Fruit fly (Drosophila melanogaster) S2 (cell line): ENCODE results near the gene CG15399.

Source experiments
- CG8478 ChIP-seq: fragments of >200 bp; optimal IDR thresholded peaks from 2 replicates; lab custom pipeline; 2018
- CTCF ChIP-seq, 2 experiments: fragments of >200 bp; optimal IDR thresholded peaks; 2 replicates each; lab custom pipeline; 2018

DNA sequence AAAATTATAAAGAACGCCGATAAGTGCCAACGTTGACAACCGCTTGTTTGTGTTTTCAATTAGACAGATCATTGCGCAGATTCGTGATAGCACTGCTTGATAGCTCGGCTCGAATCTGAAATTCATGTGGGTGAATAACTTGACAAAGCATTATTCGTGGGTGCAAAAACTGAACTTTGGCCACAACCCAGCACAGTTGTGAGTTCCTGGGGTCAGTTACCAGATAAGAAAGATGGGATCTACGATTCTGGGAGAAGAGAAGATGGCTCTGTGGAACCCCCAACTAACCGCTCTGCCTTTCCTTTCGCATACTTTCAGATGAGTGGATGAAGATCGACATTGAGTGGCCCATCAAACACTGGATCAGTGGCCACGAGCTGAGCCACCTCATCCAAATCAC, 39.3 kb upstream of the CG15399 start:
- TF ChIP-seq CTCF (optimal IDR thresholded peaks at IDR 0.05; lab: Kevin White, UChicago): no peak
- no peak for TF ChIP-seq CG8478 (lab: Kevin White, UChicago)
